Worm (Caenorhabditis elegans): Measurements from ENCODE around the gene Y47D7A.13.

Y47D7A.13 gene

DNA sequence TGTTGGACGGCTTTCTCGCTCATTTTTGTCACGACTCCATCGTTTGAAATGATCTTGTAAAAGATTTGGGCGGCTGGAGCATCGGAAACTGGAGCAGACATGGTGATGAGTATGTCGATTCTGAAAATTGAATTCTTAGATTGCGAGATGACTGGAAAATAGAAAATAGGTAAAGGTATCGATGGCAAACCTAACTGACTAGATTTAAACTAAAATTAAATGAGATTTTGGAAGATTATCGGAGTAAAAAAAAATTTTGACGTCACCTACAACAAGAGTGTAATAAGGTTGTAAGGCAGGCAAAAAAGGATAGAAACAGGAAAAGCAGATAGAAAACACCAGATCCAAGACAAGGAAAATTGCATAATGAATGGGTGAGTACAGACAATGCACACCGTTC lies 14.3 kb downstream of the Y47D7A.13 start, which contains the start of gene skr-14:
Gene skr-14 (minus strand): TSS at position 101 of the 400 bp plus-strand sequence.
- no peak for TF ChIP-seq nhr-27 (tag; optimal IDR thresholded peaks at IDR 0.05)
- TF ChIP-seq let-607 (tag; optimal IDR thresholded peaks at IDR 0.05), result no peak
- no peak for TF ChIP-seq D2030.7 (GFP tag; IDR thresholded peaks at IDR 0.05)
- no peak for TF ChIP-seq F52B5.7 (tag; optimal IDR thresholded peaks at IDR 0.05)
- no peak for TF ChIP-seq F49E8.2 (tag; optimal IDR thresholded peaks at IDR 0.05; ENCODE audit: insufficient read depth)
- no peak for TF ChIP-seq Y53F4B.3 (GFP tag; IDR thresholded peaks at IDR 0.05)
- TF ChIP-seq C17E4.6 (GFP tag; IDR thresholded peaks at IDR 0.05), result no peak
- TF ChIP-seq tlf-1 (GFP tag; optimal IDR thresholded peaks at IDR 0.05), result no peak
- TF ChIP-seq ceh-79 (tag; optimal IDR thresholded peaks at IDR 0.05), result no peak
- no peak for TF ChIP-seq egrh-3 (GFP tag; IDR thresholded peaks at IDR 0.05)
- no peak for TF ChIP-seq B0035.1 (tag; optimal IDR thresholded peaks at IDR 0.05)
- no peak for TF ChIP-seq xnd-1 (tag; optimal IDR thresholded peaks at IDR 0.05)
- no peak for TF ChIP-seq chd-7 (tag; optimal IDR thresholded peaks at IDR 0.05)
- no peak for TF ChIP-seq lin-26 (GFP tag; IDR thresholded peaks at IDR 0.05)
- TF ChIP-seq somi-1 (GFP tag; optimal IDR thresholded peaks at IDR 0.05), result no peak
- TF ChIP-seq rcor-1 (GFP tag; IDR thresholded peaks at IDR 0.05), result no peak
- no peak for TF ChIP-seq F37B4.10 (GFP tag; IDR thresholded peaks at IDR 0.05)
- no peak for TF ChIP-seq dpff-1 (tag; optimal IDR thresholded peaks at IDR 0.05)
- TF ChIP-seq tbp1 (GFP tag; optimal IDR thresholded peaks at IDR 0.05), result no peak
- no peak for TF ChIP-seq ekl-4 (GFP tag; IDR thresholded peaks at IDR 0.05)

DNA sequence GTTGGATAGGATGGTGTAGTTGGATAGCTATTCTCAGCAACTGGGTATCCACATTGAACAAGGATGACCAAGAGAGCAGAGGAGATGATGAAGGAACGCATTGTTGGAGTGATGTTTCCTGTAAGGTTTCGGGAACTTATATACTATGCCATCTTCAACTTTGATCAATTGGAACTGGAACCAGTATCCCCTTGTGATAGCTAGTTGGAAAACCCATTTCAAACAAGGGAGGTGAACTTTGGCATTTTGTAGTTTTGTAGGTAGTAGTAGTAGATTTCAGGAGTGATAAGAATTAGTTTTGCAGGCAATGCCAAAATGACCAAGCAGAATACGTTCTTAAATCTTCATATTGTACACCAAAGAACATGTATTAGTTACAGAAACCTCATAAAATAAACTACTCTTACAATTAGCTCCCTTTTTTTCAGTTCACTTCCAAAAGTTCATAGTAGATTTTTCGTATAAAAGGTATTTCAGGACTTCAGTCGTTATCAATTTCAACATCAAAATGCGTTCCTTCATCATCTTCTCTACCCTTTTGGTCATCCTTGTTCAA lies 15.9 kb downstream of the Y47D7A.13 start, which contains the start of the genes Y47D7A.7 and Y47D7A.2:
Gene Y47D7A.7 (minus strand): TSS at position 101 of the 556 bp plus-strand sequence.
Gene Y47D7A.2 (plus strand): TSS at position 506 of the 556 bp plus-strand sequence.
- TF ChIP-seq atf-7 (tag; optimal IDR thresholded peaks at IDR 0.05), result no peak
- no peak for TF ChIP-seq pbrm-1 (GFP tag; IDR thresholded peaks at IDR 0.05)
- TF ChIP-seq zim-3 (tag; optimal IDR thresholded peaks at IDR 0.05), result no peak
- TF ChIP-seq sea-2 (GFP tag; IDR thresholded peaks at IDR 0.05), result no peak
- no peak for TF ChIP-seq let-526 (GFP tag; IDR thresholded peaks at IDR 0.05)
- no peak for TF ChIP-seq mcd-1 (GFP tag; IDR thresholded peaks at IDR 0.05)
- TF ChIP-seq nhr-27 (tag; optimal IDR thresholded peaks at IDR 0.05), result no peak
- no peak for TF ChIP-seq egl-18 (GFP tag; IDR thresholded peaks at IDR 0.05)
- TF ChIP-seq K12H6.12 (tag; optimal IDR thresholded peaks at IDR 0.05), result no peak
- no peak for TF ChIP-seq snpc-1.1 (tag; optimal IDR thresholded peaks at IDR 0.05; ENCODE audit: insufficient read depth)
- no peak for TF ChIP-seq lin-26 (GFP tag; IDR thresholded peaks at IDR 0.05)
- TF ChIP-seq B0336.3 (GFP tag; IDR thresholded peaks at IDR 0.05), result no peak
- TF ChIP-seq tbp1 (GFP tag; optimal IDR thresholded peaks at IDR 0.05), result no peak
- no peak for TF ChIP-seq mes-4 (tag; optimal IDR thresholded peaks at IDR 0.05)
- no peak for TF ChIP-seq sptf-2 (GFP tag; optimal IDR thresholded peaks at IDR 0.05)

DNA sequence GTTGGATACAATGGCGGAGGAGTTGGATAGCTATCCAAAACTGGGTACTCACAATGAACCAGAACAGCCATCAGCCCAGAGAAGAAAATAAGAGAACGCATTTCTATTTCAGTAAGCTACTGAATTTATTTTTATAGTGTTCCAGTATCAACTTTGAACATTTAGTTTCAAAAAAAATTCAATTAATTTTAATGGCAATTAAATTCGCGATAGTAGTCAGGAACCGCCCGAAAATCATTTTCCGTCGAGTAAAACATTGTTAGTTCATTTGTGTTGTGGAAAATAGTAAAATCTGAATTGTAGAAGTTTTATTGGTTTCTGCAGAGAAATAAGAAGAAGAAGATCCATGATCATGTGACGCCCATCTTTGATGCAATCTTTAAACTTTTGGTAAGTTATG lies 17.6 kb downstream of the Y47D7A.13 start, which contains the start of gene Y47D7A.6:
Gene Y47D7A.6 (minus strand): TSS at position 101 of the 400 bp plus-strand sequence.
- no peak for TF ChIP-seq let-526 (GFP tag; IDR thresholded peaks at IDR 0.05)
- TF ChIP-seq F57A8.1 (GFP tag; optimal IDR thresholded peaks at IDR 0.05), result no peak
- TF ChIP-seq tlf-1 (GFP tag; optimal IDR thresholded peaks at IDR 0.05), result no peak
- TF ChIP-seq K11D2.4 (GFP tag; IDR thresholded peaks at IDR 0.05), result no peak
- TF ChIP-seq lsl-1 (GFP tag; optimal IDR thresholded peaks at IDR 0.05), result no peak
